Worm (Caenorhabditis elegans) whole organism, L4 larva: ENCODE measurements around the gene Y77E11A.7.

ENCODE experiments used
- F37D6.2 ChIP-seq: sonication (generic microtip); optimal IDR thresholded peaks from 2 replicates; lab custom pipeline; 2016; ENCODE audit warnings: mild to moderate bottlenecking, missing genetic modification characterization, missing compliant biosample characterization
- F44E2.7 ChIP-seq: fragments of 200-800 bp; sonication (Bioruptor generic); IDR thresholded peaks from 2 replicates; pipeline ENCODE4 v2.1.2; 2022; ENCODE audit warnings: missing genetic modification characterization, missing compliant biosample characterization
- F49E8.2 ChIP-seq: sonication (generic microtip); optimal IDR thresholded peaks from 2 replicates; lab custom pipeline; 2016; ENCODE audit warnings: missing compliant biosample characterization, mild to moderate bottlenecking, missing genetic modification characterization, borderline replicate concordance
- T26A8.4 ChIP-seq: fragments of 200-800 bp; sonication (Bioruptor generic); IDR thresholded peaks from 2 replicates; pipeline ENCODE4 v1.3.6; 2022; ENCODE audit warnings: missing genetic modification characterization, missing compliant biosample characterization
- Y5F2A.4 ChIP-seq: fragments of 200-800 bp; sonication (Bioruptor generic); optimal IDR thresholded peaks from 2 replicates; lab custom pipeline; 2018; ENCODE audit warnings: mild to moderate bottlenecking, missing genetic modification characterization, missing compliant biosample characterization
- ZK546.5 ChIP-seq, 2 experiments: sonication (generic microtip); optimal IDR thresholded peaks; 2 replicates each; lab custom pipeline; 2017; ENCODE audit warnings: missing biosample characterization in 2 of 2, missing genetic modification characterization in 2 of 2
- aha-1 ChIP-seq: fragments of 150-350 bp; peaks from one replicate; lab custom pipeline; 2014; ENCODE audit warnings: missing biosample characterization, missing genetic modification characterization
- aly-2 ChIP-seq: sonication (generic microtip); optimal IDR thresholded peaks from 2 replicates; lab custom pipeline; 2018; ENCODE audit warnings: missing biosample characterization, missing genetic modification characterization
- ama-1 ChIP-seq: fragments of 150-350 bp; optimal IDR thresholded peaks from 2 replicates; lab custom pipeline; 2014; ENCODE audit warnings: inconsistent platforms, mixed read lengths
- attf-4 ChIP-seq: sonication (generic microtip); optimal IDR thresholded peaks from 3 replicates; lab custom pipeline; 2017; ENCODE audit warnings: missing biosample characterization, missing genetic modification characterization
- ceh-20 ChIP-seq: fragments of 200-800 bp; sonication (Bioruptor generic); IDR thresholded peaks from 2 replicates; pipeline ENCODE4 v1.3.6; 2022; ENCODE audit warnings: missing genetic modification reagents, missing genetic modification characterization, missing compliant biosample characterization
- ceh-32 ChIP-seq: sonication (generic microtip); optimal IDR thresholded peaks from 2 replicates; lab custom pipeline; 2016; ENCODE audit warnings: mild to moderate bottlenecking, missing genetic modification characterization, missing compliant biosample characterization; ENCODE audit not compliant: poor library complexity
- daf-12 ChIP-seq: fragments of 150-350 bp; optimal IDR thresholded peaks from 2 replicates; lab custom pipeline; 2014; ENCODE audit warnings: missing biosample characterization, missing genetic modification reagents, missing genetic modification characterization
- daf-8 ChIP-seq: fragments of 200-800 bp; sonication (Bioruptor generic); IDR thresholded peaks from 2 replicates; pipeline ENCODE4 v1.3.6; 2022; ENCODE audit warnings: missing genetic modification characterization, missing compliant biosample characterization
- dmd-8 ChIP-seq: fragments of 200-800 bp; sonication (Bioruptor generic); IDR thresholded peaks from 2 replicates; pipeline ENCODE4 v1.3.6; 2022; ENCODE audit warnings: missing genetic modification characterization, missing compliant biosample characterization
- egl-27 ChIP-seq: sonication (generic microtip); optimal IDR thresholded peaks from 3 replicates; lab custom pipeline; 2017; ENCODE audit warnings: missing biosample characterization, missing genetic modification reagents, missing genetic modification characterization
- egl-43 ChIP-seq: fragments of 200-800 bp; sonication (Bioruptor generic); IDR thresholded peaks from 2 replicates; pipeline ENCODE4 v1.3.6; 2022; ENCODE audit warnings: missing genetic modification reagents, missing genetic modification characterization, missing compliant biosample characterization
- fkh-10 ChIP-seq: fragments of 150-350 bp; optimal IDR thresholded peaks from 2 replicates; lab custom pipeline; 2014; ENCODE audit warnings: missing biosample characterization, missing genetic modification reagents, missing genetic modification characterization
- fos-1 ChIP-seq: fragments of 150-350 bp; optimal IDR thresholded peaks from 2 replicates; lab custom pipeline; 2014; ENCODE audit warnings: missing biosample characterization, missing genetic modification characterization
- gei-8 ChIP-seq: fragments of 200-800 bp; sonication (Bioruptor generic); optimal IDR thresholded peaks from 2 replicates; lab custom pipeline; 2018; ENCODE audit warnings: mild to moderate bottlenecking, missing genetic modification characterization, missing compliant biosample characterization
- hlh-30 ChIP-seq: sonication (generic microtip); optimal IDR thresholded peaks from 2 replicates; lab custom pipeline; 2017; ENCODE audit warnings: antibody characterized with exemption, mild to moderate bottlenecking, missing genetic modification characterization, missing compliant biosample characterization; ENCODE audit not compliant: insufficient read depth
- hmg-1.1 ChIP-seq: fragments of 200-800 bp; sonication (Bioruptor generic); IDR thresholded peaks from 2 replicates; pipeline ENCODE4 v1.3.6; 2022; ENCODE audit warnings: missing genetic modification reagents, missing genetic modification characterization, missing compliant biosample characterization
- jun-1 ChIP-seq: fragments of 150-350 bp; optimal IDR thresholded peaks from 2 replicates; lab custom pipeline; 2014; ENCODE audit warnings: missing biosample characterization, missing genetic modification reagents, missing genetic modification characterization
- lim-7 ChIP-seq: fragments of 200-800 bp; sonication (Bioruptor generic); IDR thresholded peaks from 2 replicates; pipeline ENCODE4 v1.3.6; 2022; ENCODE audit warnings: missing genetic modification characterization, missing compliant biosample characterization
- lin-15B ChIP-seq: fragments of 150-350 bp; sonication (generic microtip); optimal IDR thresholded peaks from 3 replicates; lab custom pipeline; 2014; ENCODE audit warnings: missing biosample characterization, missing genetic modification characterization
- lin-29 ChIP-seq: fragments of 200-800 bp; sonication (Bioruptor generic); IDR thresholded peaks from 2 replicates; pipeline ENCODE4 v1.3.6; 2022; ENCODE audit warnings: missing genetic modification reagents, missing genetic modification characterization, missing compliant biosample characterization
- lin-38 ChIP-seq: fragments of 200-800 bp; sonication (Bioruptor generic); IDR thresholded peaks from 2 replicates; pipeline ENCODE4 v1.3.6; 2022; ENCODE audit warnings: missing genetic modification reagents, missing genetic modification characterization, missing compliant biosample characterization
- lin-39 ChIP-seq: fragments of 150-350 bp; optimal IDR thresholded peaks from 2 replicates; lab custom pipeline; 2014; ENCODE audit warnings: missing biosample characterization, missing genetic modification reagents, missing genetic modification characterization
- mdt-29 ChIP-seq: fragments of 200-800 bp; sonication (Bioruptor generic); IDR thresholded peaks from 2 replicates; pipeline ENCODE4 v1.3.6; 2022; ENCODE audit warnings: missing genetic modification reagents, missing genetic modification characterization, missing compliant biosample characterization
- mxl-2 ChIP-seq: fragments of 200-800 bp; sonication (Bioruptor generic); conservative IDR thresholded peaks from 2 replicates; pipeline ENCODE4 v1.3.6; 2022; ENCODE audit warnings: missing genetic modification reagents, missing genetic modification characterization, missing compliant biosample characterization
- mxl-3 ChIP-seq: fragments of 200-800 bp; sonication (Bioruptor generic); optimal IDR thresholded peaks from 2 replicates; lab custom pipeline; 2018; ENCODE audit warnings: mild to moderate bottlenecking, missing genetic modification characterization, missing compliant biosample characterization
- nhr-102 ChIP-seq: sonication (generic microtip); optimal IDR thresholded peaks from 2 replicates; lab custom pipeline; 2016; ENCODE audit warnings: mild to moderate bottlenecking, missing genetic modification characterization, moderate library complexity, missing compliant biosample characterization
- nhr-11 ChIP-seq: fragments of 150-350 bp; optimal IDR thresholded peaks from 2 replicates; lab custom pipeline; 2014; ENCODE audit warnings: missing biosample characterization, missing genetic modification characterization
- nhr-25 ChIP-seq: sonication (generic microtip); optimal IDR thresholded peaks from 2 replicates; lab custom pipeline; 2017; ENCODE audit warnings: missing genetic modification characterization, mild to moderate bottlenecking, missing compliant biosample characterization, antibody characterized with exemption, moderate library complexity, borderline replicate concordance; ENCODE audit not compliant: insufficient read depth
- nhr-28 ChIP-seq: fragments of 150-350 bp; optimal IDR thresholded peaks from 2 replicates; lab custom pipeline; 2014; ENCODE audit warnings: missing biosample characterization, missing genetic modification characterization
- nhr-41 ChIP-seq: fragments of 200-800 bp; sonication (Bioruptor generic); IDR thresholded peaks from 2 replicates; pipeline ENCODE4 v1.3.6; 2022; ENCODE audit warnings: missing genetic modification reagents, missing genetic modification characterization, missing compliant biosample characterization
- nhr-48 ChIP-seq: sonication (generic microtip); optimal IDR thresholded peaks from 2 replicates; lab custom pipeline; 2016; ENCODE audit warnings: mild to moderate bottlenecking, missing genetic modification characterization, missing compliant biosample characterization
- nhr-77 ChIP-seq: fragments of 150-350 bp; optimal IDR thresholded peaks from 2 replicates; lab custom pipeline; 2014; ENCODE audit warnings: missing biosample characterization, missing genetic modification characterization
- pha-4 ChIP-seq, 2 experiments: fragments of 150-350 bp in 1 of 2; fragments of 200-800 bp in 1 of 2; sonication (Bioruptor generic) in 1 of 2; IDR thresholded peaks in 1 of 2; optimal IDR thresholded peaks in 1 of 2; 2 replicates each; pipeline versions ENCODE4 v1.3.6 to Lab custom; 2014 to 2022; ENCODE audit warnings: missing genetic modification characterization in 2 of 2, missing genetic modification reagents in 2 of 2, missing biosample characterization in 1 of 2, missing compliant biosample characterization in 1 of 2
- php-3 ChIP-seq: fragments of 200-800 bp; sonication (Bioruptor generic); IDR thresholded peaks from 2 replicates; pipeline ENCODE4 v1.3.6; 2022; ENCODE audit warnings: missing genetic modification reagents, missing genetic modification characterization, missing compliant biosample characterization
- pqm-1 ChIP-seq: sonication (generic microtip); optimal IDR thresholded peaks from 2 replicates; lab custom pipeline; 2017; ENCODE audit warnings: missing biosample characterization, missing genetic modification characterization
- set-16 ChIP-seq: fragments of 200-800 bp; sonication (Bioruptor generic); IDR thresholded peaks from 2 replicates; pipeline ENCODE4 v1.3.6; 2022; ENCODE audit warnings: missing genetic modification reagents, missing genetic modification characterization, missing compliant biosample characterization
- spr-1 ChIP-seq: sonication (generic microtip); optimal IDR thresholded peaks from 2 replicates; lab custom pipeline; 2016; ENCODE audit warnings: mild to moderate bottlenecking, missing genetic modification characterization, missing compliant biosample characterization
- spr-3 ChIP-seq: fragments of 200-800 bp; sonication (Bioruptor generic); optimal IDR thresholded peaks from 2 replicates; lab custom pipeline; 2018; ENCODE audit warnings: mild to moderate bottlenecking, missing genetic modification characterization, missing compliant biosample characterization
- tag-97 ChIP-seq: fragments of 200-800 bp; sonication (Bioruptor generic); IDR thresholded peaks from 2 replicates; pipeline ENCODE4 v1.3.6; 2022; ENCODE audit warnings: missing genetic modification characterization, missing compliant biosample characterization
- unc-39 ChIP-seq: sonication (generic microtip); optimal IDR thresholded peaks from 2 replicates; lab custom pipeline; 2017; ENCODE audit warnings: missing biosample characterization, missing genetic modification characterization
- zag-1 ChIP-seq: fragments of 150-350 bp; optimal IDR thresholded peaks from 2 replicates; lab custom pipeline; 2014; ENCODE audit warnings: missing biosample characterization, missing genetic modification characterization
- zfp-3 ChIP-seq: fragments of 200-800 bp; sonication (Bioruptor generic); conservative IDR thresholded peaks from 2 replicates; pipeline ENCODE4 v1.3.6; 2022; ENCODE audit warnings: missing genetic modification reagents, missing genetic modification characterization, missing compliant biosample characterization
- zip-11 ChIP-seq: fragments of 200-800 bp; sonication (Bioruptor generic); IDR thresholded peaks from 2 replicates; pipeline ENCODE4 v1.3.6; 2022; ENCODE audit warnings: missing genetic modification characterization, missing compliant biosample characterization
- ztf-11 ChIP-seq: fragments of 150-350 bp; optimal IDR thresholded peaks from 2 replicates; lab custom pipeline; 2014; ENCODE audit warnings: missing biosample characterization, missing genetic modification characterization
- ztf-7 ChIP-seq: fragments of 150-350 bp; optimal IDR thresholded peaks from 2 replicates; lab custom pipeline; 2014; ENCODE audit warnings: missing biosample characterization, missing genetic modification characterization

Gene Y77E11A.7

ce11 chrIV:1419795-1420509 lies at the start of gene Y77E11A.7 (continued):
- no peak for TF ChIP-seq ztf-7
- no peak for TF ChIP-seq egl-27 (tag; lab: Kevin White, UChicago)
- TF ChIP-seq F49E8.2 (tag; lab: Kevin White, UChicago), result peak; percentile 44
- TF ChIP-seq F44E2.7, result no peak
- no peak for TF ChIP-seq Y5F2A.4 (GFP tag; lab: Kevin White, UChicago)
- TF ChIP-seq nhr-102 (tag; lab: Kevin White, UChicago), result peak; percentile 10
- TF ChIP-seq nhr-41 (GFP tag; lab: Robert Waterston, UW), result no peak
- no peak; the same call in 1 of the 2 replicates for TF ChIP-seq pha-4 (GFP tag; IDR thresholded peaks at IDR 0.05; lab: Robert Waterston, UW)
- no peak for TF ChIP-seq pha-4 (tag; optimal IDR thresholded peaks at IDR 0.05; lab: Kevin White, UChicago)
- TF ChIP-seq spr-1 (tag; lab: Kevin White, UChicago), result peak; percentile 11
- peak; percentile 92 for TF ChIP-seq fkh-10 (GFP tag; lab: Kevin White, UChicago)
- TF ChIP-seq ceh-32, result no peak
- TF ChIP-seq pqm-1, result peak; percentile 43
- TF ChIP-seq gei-8, result no peak
- no peak for TF ChIP-seq php-3 (GFP tag; lab: Robert Waterston, UW)
- TF ChIP-seq jun-1, result peak; percentile 59
- TF ChIP-seq unc-39 (tag; lab: Kevin White, UChicago), result no peak
- TF ChIP-seq spr-3 (GFP tag; lab: Kevin White, UChicago), result no peak
- TF ChIP-seq set-16 (GFP tag; lab: Robert Waterston, UW), result peak; percentile 77
- TF ChIP-seq nhr-28 (tag; lab: Kevin White, UChicago), result peak; percentile 84
- no peak for TF ChIP-seq lin-39
- peak; percentile 26 for TF ChIP-seq nhr-48 (tag; lab: Kevin White, UChicago)
- peak; percentile 67 for TF ChIP-seq ama-1 (lab: Kevin White, UChicago)
- TF ChIP-seq lim-7 (GFP tag; lab: Robert Waterston, UW), result no peak
- no peak for TF ChIP-seq T26A8.4
- TF ChIP-seq ZK546.5 (tag; optimal IDR thresholded peaks at IDR 0.05; lab: Kevin White, UChicago), result peak in 1 of 2 experiments; percentile 0
- TF ChIP-seq mxl-2 (GFP tag; lab: Robert Waterston, UW), result no peak
- no peak for TF ChIP-seq zip-11 (GFP tag; lab: Robert Waterston, UW)
- peak; percentile 91 for TF ChIP-seq nhr-77
- TF ChIP-seq daf-8 (GFP tag; lab: Robert Waterston, UW), result no peak
- TF ChIP-seq mdt-29 (GFP tag; lab: Robert Waterston, UW), result no peak
- peak; percentile 91 for TF ChIP-seq hmg-1.1 (GFP tag; lab: Robert Waterston, UW)
- TF ChIP-seq zfp-3 (GFP tag; lab: Robert Waterston, UW), result no peak; the same call in 1 of the 2 replicates
- TF ChIP-seq egl-43 (GFP tag; lab: Robert Waterston, UW), result no peak
- TF ChIP-seq aly-2 (tag; lab: Kevin White, UChicago), result no peak
- TF ChIP-seq zag-1 (tag; lab: Kevin White, UChicago), result no peak
- no peak for TF ChIP-seq daf-12
- peak; percentile 99 for TF ChIP-seq hlh-30 (tag; lab: Kevin White, UChicago)
- no peak for TF ChIP-seq ztf-11 (tag; lab: Kevin White, UChicago)
- TF ChIP-seq aha-1 (tag; lab: Kevin White, UChicago), result peak; percentile 99
- TF ChIP-seq nhr-25 (tag; lab: Kevin White, UChicago), result peak; percentile 58
- TF ChIP-seq ceh-20 (GFP tag; lab: Robert Waterston, UW), result peak; percentile 61; the same call in 1 of the 2 replicates
- peak; percentile 92 for TF ChIP-seq lin-38 (GFP tag; lab: Robert Waterston, UW)
- TF ChIP-seq fos-1 (tag; lab: Kevin White, UChicago), result no peak
- TF ChIP-seq lin-29 (GFP tag; lab: Robert Waterston, UW), result no peak
- TF ChIP-seq mxl-3 (GFP tag; lab: Kevin White, UChicago), result peak; percentile 88
- TF ChIP-seq nhr-11 (tag; lab: Kevin White, UChicago), result peak; percentile 84
- peak; percentile 76 for TF ChIP-seq lin-15B (tag; lab: Kevin White, UChicago)
- TF ChIP-seq attf-4 (tag; lab: Kevin White, UChicago), result no peak
- peak; percentile 62 for TF ChIP-seq F37D6.2 (tag; lab: Kevin White, UChicago)
- TF ChIP-seq dmd-8, result no peak
- no peak for TF ChIP-seq tag-97 (GFP tag; lab: Robert Waterston, UW)
